Fruit fly (Drosophila melanogaster) Kc167 (cell line): ENCODE results near the gene CG42826.

Source experiments
- Myc ChIP-seq: fragments of >200 bp; optimal IDR thresholded peaks from 2 replicates; lab custom pipeline; 2017; ENCODE audit warnings: missing external identifiers
- Sin3A ChIP-seq: fragments of >200 bp; optimal IDR thresholded peaks from 2 replicates; lab custom pipeline; 2018; ENCODE audit warnings: missing external identifiers
- h ChIP-seq: fragments of >200 bp; optimal IDR thresholded peaks from 3 replicates; lab custom pipeline; 2018; ENCODE audit warnings: missing external identifiers
- insv ChIP-seq: fragments of >200 bp; optimal IDR thresholded peaks from 3 replicates; lab custom pipeline; 2018; ENCODE audit warnings: missing external identifiers
- psq ChIP-seq: fragments of >200 bp; optimal IDR thresholded peaks from 2 replicates; lab custom pipeline; 2017; ENCODE audit warnings: missing external identifiers
- ttk ChIP-seq: sonication (Bioruptor generic); optimal IDR thresholded peaks from 2 replicates; lab custom pipeline; 2017; ENCODE audit warnings: missing external identifiers

DNA sequence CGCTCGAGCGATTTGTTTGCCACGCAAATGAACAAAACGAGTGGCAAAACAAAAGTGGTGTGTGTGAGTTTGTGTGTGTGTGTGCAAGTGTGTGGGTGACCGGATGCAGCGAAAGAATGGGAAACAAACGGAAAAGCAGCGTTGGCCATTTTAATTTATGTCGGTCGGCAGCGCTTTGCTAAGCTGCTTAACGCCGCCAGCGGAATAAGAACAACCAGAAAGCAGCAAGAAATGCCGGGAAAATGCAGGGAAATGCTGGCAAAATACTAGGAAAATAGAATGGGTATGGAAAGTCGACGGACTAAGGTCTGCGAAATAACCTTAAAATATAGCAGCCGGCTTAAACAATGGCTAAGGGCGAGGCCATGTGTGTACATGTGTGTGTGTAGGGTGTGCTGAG is 48.1 kb downstream of the CG42826 start:
- no peak for TF ChIP-seq psq (lab: Kevin White, UChicago)
- no peak for TF ChIP-seq insv
- TF ChIP-seq ttk (lab: Kevin White, UChicago), result no peak
- no peak for TF ChIP-seq Myc (lab: Kevin White, UChicago)
- no peak for TF ChIP-seq Sin3A (lab: Kevin White, UChicago)
- TF ChIP-seq h (lab: Kevin White, UChicago), result no peak
